Worm (Caenorhabditis elegans): ENCODE measurements around the gene srlf-27.

srlf-27 gene

DNA sequence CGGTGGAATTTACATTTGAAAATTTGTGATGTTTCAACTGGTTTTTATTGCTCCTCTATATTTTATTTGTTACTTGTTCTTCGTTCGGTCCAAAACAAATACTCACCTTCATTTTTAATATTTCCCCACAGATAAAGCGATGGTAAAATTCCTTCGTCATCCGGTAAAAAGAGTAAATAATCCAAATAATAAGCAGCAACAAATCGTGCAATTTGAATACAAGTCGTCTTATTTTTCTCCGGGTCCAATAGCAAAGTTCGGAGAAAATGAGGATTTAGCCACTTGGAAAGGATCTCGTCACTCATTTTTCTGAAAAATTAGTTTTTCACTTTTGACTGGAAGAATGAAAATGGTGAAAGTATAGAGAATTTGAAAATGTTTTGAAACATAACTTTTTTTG is 15.6 kb downstream of the srlf-27 start, which contains the start of gene talp-3:
TSS of gene talp-3 (minus strand) at position 315 of the 400 bp plus-strand sequence.
- TF ChIP-seq ref-2 (tag; optimal IDR thresholded peaks at IDR 0.05) (no peak), tbx-2 (tag; optimal IDR thresholded peaks at IDR 0.05) (no peak), ama-1 (optimal IDR thresholded peaks at IDR 0.05) (no peak), pros-1 (tag; optimal IDR thresholded peaks at IDR 0.05) (no peak), T23F11.4 (GFP tag; optimal IDR thresholded peaks at IDR 0.05) (no peak), lim-6 (tag; optimal IDR thresholded peaks at IDR 0.05) (no peak), sdc-2 (tag; optimal IDR thresholded peaks at IDR 0.05) (no peak), ceh-9 (tag; optimal IDR thresholded peaks at IDR 0.05) (no peak), rnt-1 (tag; optimal IDR thresholded peaks at IDR 0.05) (no peak), ceh-18 (tag; optimal IDR thresholded peaks at IDR 0.05) (no peak), pha-2 (tag; optimal IDR thresholded peaks at IDR 0.05) (no peak)

DNA sequence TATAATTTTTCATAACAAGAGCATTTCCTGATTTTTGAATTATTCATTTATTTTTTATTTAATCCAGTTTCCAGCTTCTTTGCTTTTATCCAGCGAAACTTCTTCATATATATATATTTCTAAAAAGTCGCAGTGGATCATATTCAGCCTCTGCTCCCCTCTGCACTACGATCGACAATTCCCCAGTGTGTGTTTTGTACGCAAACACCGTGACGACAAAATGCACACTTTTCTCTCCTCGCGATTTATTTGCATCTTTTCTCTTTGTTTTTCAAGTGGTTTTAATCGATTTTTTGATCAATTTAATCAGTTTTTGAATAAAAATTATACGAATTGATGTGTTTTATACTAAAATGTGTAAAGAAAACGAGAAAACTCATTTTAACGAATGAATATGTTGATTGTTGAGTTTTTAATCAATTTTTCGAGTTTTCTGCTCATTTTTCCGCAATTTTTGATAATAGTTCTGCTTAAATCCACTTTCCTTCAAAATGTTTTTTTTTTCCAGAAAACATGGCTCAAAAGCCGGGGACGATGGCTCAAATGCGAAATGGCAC is 19.1 kb downstream of the srlf-27 start, which contains the start of gene Y57G11C.33:
TSS of gene Y57G11C.33 (plus strand) at position 507 of the 557 bp plus-strand sequence.
- TF ChIP-seq elt-4 (tag; optimal IDR thresholded peaks at IDR 0.05), result no peak
- TF ChIP-seq nfya-1 (tag; optimal IDR thresholded peaks at IDR 0.05), result peak; percentile 35

DNA sequence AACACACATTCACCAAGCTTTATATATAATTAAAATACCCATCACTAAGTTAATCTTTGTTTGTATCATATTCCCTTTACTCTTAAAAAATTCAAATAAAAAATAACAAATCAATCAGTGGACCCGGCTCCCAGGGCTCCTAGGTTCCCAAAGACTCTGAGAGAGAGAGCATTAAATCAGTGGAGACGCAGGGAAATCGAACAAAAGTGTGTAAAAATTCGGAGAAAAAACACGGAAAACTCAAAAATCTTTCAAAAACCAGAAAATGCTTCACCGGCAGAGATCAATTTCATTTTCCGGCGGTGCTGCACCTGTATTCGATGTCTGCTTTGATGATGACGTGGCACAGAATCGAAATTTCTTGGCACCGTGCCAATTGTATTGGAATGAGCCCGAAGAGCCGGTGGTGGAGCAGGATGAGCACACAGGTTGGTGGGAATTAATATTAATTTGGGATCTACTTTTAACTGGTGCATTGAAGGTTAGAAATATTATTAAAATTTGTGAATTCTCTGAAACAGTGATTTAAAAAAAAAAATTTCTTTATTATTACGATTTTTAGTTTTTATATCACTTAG is 20.6 kb downstream of the srlf-27 start, which contains the start of gene anoh-2:
TSS of gene anoh-2 (plus strand) at position 255 of the 578 bp plus-strand sequence.
- TF ChIP-seq pqm-1 (tag; optimal IDR thresholded peaks at IDR 0.05) (no peak), pha-2 (tag; optimal IDR thresholded peaks at IDR 0.05) (no peak), ceh-6 (GFP tag; optimal IDR thresholded peaks at IDR 0.05) (no peak), dve-1 (tag; optimal IDR thresholded peaks at IDR 0.05) (no peak), tbx-2 (tag; optimal IDR thresholded peaks at IDR 0.05) (no peak), ceh-34 (tag; optimal IDR thresholded peaks at IDR 0.05) (no peak), ref-2 (tag; optimal IDR thresholded peaks at IDR 0.05) (no peak), unc-3 (GFP tag; conservative IDR thresholded peaks at IDR 0.05) (no peak), unc-3 (tag; optimal IDR thresholded peaks at IDR 0.05) (no peak), che-1 (tag; optimal IDR thresholded peaks at IDR 0.05) (no peak), C38D4.7 (GFP tag; optimal IDR thresholded peaks at IDR 0.05) (no peak)

DNA sequence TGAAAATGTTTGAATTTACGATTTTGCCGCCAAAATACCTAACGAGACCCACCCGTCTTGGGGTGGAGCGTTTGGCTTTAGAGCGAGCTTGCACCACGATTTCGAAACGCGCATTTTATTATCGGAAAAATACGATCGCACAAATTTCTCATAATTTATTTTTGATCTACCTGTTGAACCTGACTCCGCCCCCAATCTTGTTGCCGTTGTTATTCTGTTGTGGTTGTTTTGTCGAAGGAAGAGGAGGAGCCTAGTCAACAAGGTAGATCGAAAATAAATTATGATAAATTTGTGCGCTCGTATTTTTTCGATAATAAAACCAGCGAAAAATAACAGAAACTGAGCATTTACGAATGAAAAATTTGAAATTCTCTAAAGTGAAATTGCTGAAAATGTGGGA is 21.4 kb downstream of the srlf-27 start:
- TF ChIP-seq ceh-19 (GFP tag; optimal IDR thresholded peaks at IDR 0.05) (no peak), ceh-22 (tag; optimal IDR thresholded peaks at IDR 0.05) (no peak), sox-4 (tag; optimal IDR thresholded peaks at IDR 0.05) (no peak), C08G9.2 (tag; optimal IDR thresholded peaks at IDR 0.05) (no peak), unc-86 (tag; optimal IDR thresholded peaks at IDR 0.05) (no peak), ama-1 (optimal IDR thresholded peaks at IDR 0.05) (no peak), ahr-1 (tag; optimal IDR thresholded peaks at IDR 0.05) (no peak), nhr-232 (tag; optimal IDR thresholded peaks at IDR 0.05) (no peak), hlh-30 (tag; optimal IDR thresholded peaks at IDR 0.05; ENCODE audit: insufficient read depth) (no peak), elt-4 (tag; optimal IDR thresholded peaks at IDR 0.05) (no peak), ceh-31 (tag; optimal IDR thresholded peaks at IDR 0.05) (no peak), fkh-6 (tag; optimal IDR thresholded peaks at IDR 0.05) (no peak), mec-3 (tag; optimal IDR thresholded peaks at IDR 0.05; ENCODE audit: borderline replicate concordance) (no peak), ceh-24 (tag; optimal IDR thresholded peaks at IDR 0.05) (no peak), che-1 (tag; optimal IDR thresholded peaks at IDR 0.05) (no peak), K02D7.2 (tag; optimal IDR thresholded peaks at IDR 0.05) (no peak), F13H6.1 (tag; optimal IDR thresholded peaks at IDR 0.05) (no peak), tbx-7 (tag; optimal IDR thresholded peaks at IDR 0.05) (no peak)
